Fruit fly (Drosophila melanogaster): Measurements from ENCODE around the gene Acox3.

DNA sequence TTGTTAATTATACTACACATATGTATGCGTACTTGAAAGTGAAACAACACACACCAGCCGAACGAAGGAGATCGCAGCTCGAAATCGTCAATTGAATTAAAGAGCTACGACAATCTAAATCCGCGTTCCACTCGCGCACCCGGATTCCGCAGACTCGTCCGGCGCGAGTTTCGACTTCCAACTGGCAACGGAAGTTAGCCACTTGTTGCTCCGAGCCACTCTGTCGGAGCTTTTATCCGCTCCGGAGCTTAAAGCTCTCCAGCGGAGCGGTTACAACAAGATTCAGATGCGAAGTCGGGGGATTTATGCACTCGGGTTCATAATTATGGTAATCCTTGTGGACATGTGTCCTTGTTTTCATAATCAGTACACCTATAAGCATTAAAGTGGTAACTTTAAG is 17.3 kb upstream of the Acox3 start, which contains the start of gene Rchy1:
- TF ChIP-seq Doc2 (GFP tag; IDR thresholded peaks at IDR 0.05): no peak
- TF ChIP-seq cg (GFP tag; optimal IDR thresholded peaks at IDR 0.05): no peak
- TF ChIP-seq NfI (GFP tag; optimal IDR thresholded peaks at IDR 0.05): peak; percentile 54
- TF ChIP-seq CG10979 (tag; optimal IDR thresholded peaks at IDR 0.05): no peak
- no peak for TF ChIP-seq CG10366 (GFP tag; IDR thresholded peaks at IDR 0.05)
- TF ChIP-seq CG5180 (GFP tag; optimal IDR thresholded peaks at IDR 0.05): peak; percentile 47
- TF ChIP-seq maf-S (GFP tag; optimal IDR thresholded peaks at IDR 0.05): no peak
- no peak for TF ChIP-seq psq (GFP tag; optimal IDR thresholded peaks at IDR 0.05)

Measured in whole organism, embryonic.